Fruit fly (Drosophila melanogaster): ENCODE results near the gene CG3308.

The CG3308 gene

DNA sequence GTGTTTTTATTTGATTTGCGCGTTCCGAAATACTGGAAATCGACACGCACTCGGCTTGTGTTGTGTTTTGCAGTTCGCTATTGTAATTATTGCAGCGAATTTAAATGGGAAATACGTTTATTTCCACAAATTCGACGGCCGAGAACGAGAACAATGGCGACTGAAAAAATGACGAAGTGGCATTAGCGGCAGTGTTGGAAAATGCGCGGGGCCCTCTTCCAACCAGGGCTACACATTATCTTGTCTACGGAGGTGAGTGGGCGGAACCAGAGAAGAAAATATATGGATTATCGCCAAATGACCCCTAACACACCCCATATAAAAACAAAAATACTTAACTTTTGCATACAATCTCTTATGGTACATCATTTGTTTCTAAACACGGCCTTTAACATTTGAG, 4.7 kb downstream of the CG3308 start, which contains the start of gene Rab1 (continued):
- TF ChIP-seq ro (GFP tag; IDR thresholded peaks at IDR 0.05) (no peak), lbe (GFP tag; optimal IDR thresholded peaks at IDR 0.05) (peak; percentile 16), CG33213 (GFP tag; optimal IDR thresholded peaks at IDR 0.05) (peak; percentile 4), bigmax (GFP tag; optimal IDR thresholded peaks at IDR 0.05) (no peak), CG11504 (tag; optimal IDR thresholded peaks at IDR 0.05) (no peak), CG33557 (GFP tag; optimal IDR thresholded peaks at IDR 0.05) (peak; percentile 21), eve (GFP tag; optimal IDR thresholded peaks at IDR 0.05) (no peak), CG3163 (GFP tag; optimal IDR thresholded peaks at IDR 0.05) (no peak), CG13123 (GFP tag; optimal IDR thresholded peaks at IDR 0.05) (no peak), Mes4 (GFP tag; optimal IDR thresholded peaks at IDR 0.05) (peak; percentile 6), Ets65A (GFP tag) (peak; percentile 82), CG2678 (tag; optimal IDR thresholded peaks at IDR 0.05) (peak; percentile 41), CG9817 (tag; optimal IDR thresholded peaks at IDR 0.05) (peak; percentile 31), bab2 (GFP tag; optimal IDR thresholded peaks at IDR 0.05) (peak; percentile 12), Spps (tag; optimal IDR thresholded peaks at IDR 0.05) (no peak), gro (GFP tag; optimal IDR thresholded peaks at IDR 0.05) (peak; percentile 14), Dp (GFP tag; optimal IDR thresholded peaks at IDR 0.05) (peak; percentile 13), CG12071 (GFP tag; optimal IDR thresholded peaks at IDR 0.05) (peak; percentile 47), CG14710 (tag; optimal IDR thresholded peaks at IDR 0.05) (peak; percentile 5), CG11247 (GFP tag; IDR thresholded peaks at IDR 0.05) (no peak), dimm (GFP tag; IDR thresholded peaks at IDR 0.05) (no peak), Bgb (GFP tag; IDR thresholded peaks at IDR 0.05; ENCODE audit: partially characterized antibody) (peak; percentile 32; the same call in 1 of the 2 replicates), Nf-YC (tag; optimal IDR thresholded peaks at IDR 0.05) (peak; percentile 10), exex (tag; optimal IDR thresholded peaks at IDR 0.05) (no peak), cad (GFP tag; optimal IDR thresholded peaks at IDR 0.05) (no peak), bowl (GFP tag; IDR thresholded peaks at IDR 0.05) (no peak), CG2875 (GFP tag; optimal IDR thresholded peaks at IDR 0.05) (no peak), sc (optimal IDR thresholded peaks at IDR 0.05) (no peak), sc (GFP tag; optimal IDR thresholded peaks at IDR 0.05) (no peak), Ssrp (tag; optimal IDR thresholded peaks at IDR 0.05) (peak; percentile 11), Opbp (GFP tag; IDR thresholded peaks at IDR 0.05; ENCODE audit: partially characterized antibody) (peak; percentile 66; the same call in 2 of the 3 replicates), dmrt99B (tag; optimal IDR thresholded peaks at IDR 0.05) (no peak), psq (GFP tag; optimal IDR thresholded peaks at IDR 0.05) (no peak), CTCF (GFP tag; optimal IDR thresholded peaks at IDR 0.05) (no peak), da (GFP tag; optimal IDR thresholded peaks at IDR 0.05) (no peak), CG1602 (GFP tag; optimal IDR thresholded peaks at IDR 0.05) (no peak), klu (GFP tag; IDR thresholded peaks at IDR 0.05) (peak; percentile 46), fd102C (GFP tag; optimal IDR thresholded peaks at IDR 0.05) (no peak), CG7963 (GFP tag; IDR thresholded peaks at IDR 0.05; ENCODE audit: partially characterized antibody) (no peak), CG6765 (GFP tag; optimal IDR thresholded peaks at IDR 0.05) (peak; percentile 6), CG10979 (tag; optimal IDR thresholded peaks at IDR 0.05) (peak; percentile 24), CG8924 (tag; optimal IDR thresholded peaks at IDR 0.05) (no peak), ci (GFP tag; IDR thresholded peaks at IDR 0.05) (no peak), CG11560 (tag; IDR thresholded peaks at IDR 0.05) (no peak), YL-1 (GFP tag; optimal IDR thresholded peaks at IDR 0.05) (peak; percentile 91), C15 (GFP tag; IDR thresholded peaks at IDR 0.05) (no peak), CG32532 (GFP tag; IDR thresholded peaks at IDR 0.05) (peak; percentile 51; the same call in 1 of the 2 replicates), CG11695 (GFP tag; IDR thresholded peaks at IDR 0.05) (no peak), CG15269 (tag; optimal IDR thresholded peaks at IDR 0.05) (peak; percentile 14), Sin3A (optimal IDR thresholded peaks at IDR 0.05) (peak; percentile 12), CG9609 (GFP tag; optimal IDR thresholded peaks at IDR 0.05) (peak; percentile 40), tio (GFP tag; optimal IDR thresholded peaks at IDR 0.05) (no peak), sr (GFP tag; IDR thresholded peaks at IDR 0.05) (peak; percentile 97)
